Fruit fly (Drosophila melanogaster): ENCODE measurements around the gene qm.

DNA sequence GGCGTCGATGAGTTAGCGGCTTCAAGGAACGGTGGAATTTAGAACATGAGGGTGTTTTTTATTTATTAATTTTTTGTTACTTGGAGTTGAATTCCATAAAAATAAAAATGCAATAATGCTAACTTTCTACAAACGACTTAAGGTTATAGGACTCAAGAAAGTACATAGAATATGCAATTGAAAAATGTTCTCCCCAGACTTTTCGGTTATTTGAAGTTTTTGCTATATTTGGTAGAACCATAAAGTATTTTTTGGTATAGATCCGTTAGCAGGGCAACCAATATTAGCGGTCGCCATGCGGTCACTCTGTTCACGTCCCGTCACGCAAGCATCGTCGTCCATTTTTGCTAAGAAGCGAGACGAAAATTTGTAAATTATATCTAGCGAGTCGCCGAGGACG lies 21.4 kb downstream of the qm start, which contains the start of gene akirin:
- TF ChIP-seq pad (GFP tag; optimal IDR thresholded peaks at IDR 0.05) (no peak), CG1620 (GFP tag; optimal IDR thresholded peaks at IDR 0.05) (no peak), CG5204 (GFP tag; optimal IDR thresholded peaks at IDR 0.05) (no peak), CG11617 (GFP tag; optimal IDR thresholded peaks at IDR 0.05) (no peak), bab1 (GFP tag; optimal IDR thresholded peaks at IDR 0.05) (no peak), Clk (GFP tag; optimal IDR thresholded peaks at IDR 0.05) (no peak)

Data from whole organism, adult.